Fruit fly (Drosophila melanogaster) whole organism, embryonic: Measurements from ENCODE around the gene CG10874.
A peak's percentile ranks its signal among the peaks of the same experiment; 100 is the strongest.

Experiments
- Abd-B ChIP-seq: fragments of 200-800 bp; sonication (Bioruptor generic); optimal IDR thresholded peaks from 2 replicates; lab custom pipeline; 2018; ENCODE audit warnings: missing biosample characterization, mild to moderate bottlenecking, missing genetic modification characterization, moderate library complexity
- B-H1 ChIP-seq: fragments of 200-800 bp; sonication (Bioruptor generic); IDR thresholded peaks from 3 replicates; pipeline ENCODE4 v1.3.6; 2022; ENCODE audit warnings: missing biosample characterization, missing genetic modification characterization
- BtbVII ChIP-seq: fragments of 200-800 bp; sonication (Bioruptor generic); optimal IDR thresholded peaks from 3 replicates; lab custom pipeline; 2017; ENCODE audit warnings: missing biosample characterization, mild to moderate bottlenecking, missing genetic modification characterization
- CG1024 ChIP-seq: fragments of 200-800 bp; sonication (Bioruptor generic); IDR thresholded peaks from 2 replicates; pipeline ENCODE4 v1.3.6; 2022; ENCODE audit warnings: missing biosample characterization, missing genetic modification characterization
- CG10321 ChIP-seq: fragments of 200-800 bp; sonication (Bioruptor generic); IDR thresholded peaks from 2 replicates; pipeline ENCODE4 v1.3.6; 2022; ENCODE audit warnings: missing biosample characterization, missing genetic modification characterization
- CG10959 ChIP-seq: fragments of 200-800 bp; sonication (Bioruptor generic); IDR thresholded peaks from 2 replicates; pipeline ENCODE4 v1.3.6; 2022; ENCODE audit warnings: missing biosample characterization, missing genetic modification characterization
- CG11093 ChIP-seq: fragments of 200-800 bp; sonication (Bioruptor generic); IDR thresholded peaks from 3 replicates; pipeline ENCODE4 v1.3.6; 2022; ENCODE audit warnings: missing biosample characterization, missing genetic modification characterization
- CG12236 ChIP-seq: fragments of 200-800 bp; sonication (Bioruptor generic); optimal IDR thresholded peaks from 2 replicates; lab custom pipeline; 2016; ENCODE audit warnings: missing biosample characterization, missing genetic modification characterization
- CG12769 ChIP-seq: fragments of 200-800 bp; sonication (Bioruptor generic); optimal IDR thresholded peaks from 2 replicates; lab custom pipeline; 2019; ENCODE audit warnings: missing biosample characterization, mild to moderate bottlenecking, missing genetic modification characterization, moderate library complexity
- CG13624 ChIP-seq: fragments of 200-800 bp; sonication (Bioruptor generic); optimal IDR thresholded peaks from 2 replicates; lab custom pipeline; 2016; ENCODE audit warnings: missing biosample characterization, missing genetic modification characterization
- CG15269 ChIP-seq: fragments of 200-800 bp; sonication (Bioruptor generic); optimal IDR thresholded peaks from 2 replicates; lab custom pipeline; 2018; ENCODE audit warnings: missing biosample characterization, mild to moderate bottlenecking, missing genetic modification characterization, moderate library complexity
- CG15479 ChIP-seq: fragments of 200-800 bp; sonication (Bioruptor generic); optimal IDR thresholded peaks from 3 replicates; lab custom pipeline; 2019; ENCODE audit warnings: missing biosample characterization, mild to moderate bottlenecking, missing genetic modification characterization, moderate library complexity
- CG17186 ChIP-seq: fragments of 200-800 bp; sonication (Bioruptor generic); optimal IDR thresholded peaks from 3 replicates; lab custom pipeline; 2017; ENCODE audit warnings: missing biosample characterization, missing genetic modification reagents, missing genetic modification characterization
- CG1832 ChIP-seq: fragments of 200-800 bp; sonication (Bioruptor generic); optimal IDR thresholded peaks from 2 replicates; lab custom pipeline; 2017; ENCODE audit warnings: missing biosample characterization, mild to moderate bottlenecking, missing genetic modification characterization, inconsistent platforms
- CG2199 ChIP-seq: fragments of 200-800 bp; sonication (Bioruptor generic); IDR thresholded peaks from 3 replicates; pipeline ENCODE4 v1.3.6; 2022; ENCODE audit warnings: missing biosample characterization, missing genetic modification characterization
- CG2889 ChIP-seq: fragments of 200-800 bp; sonication (Bioruptor generic); IDR thresholded peaks from 3 replicates; pipeline ENCODE4 v1.3.6; 2022; ENCODE audit warnings: missing biosample characterization, missing genetic modification characterization
- CG30020 ChIP-seq: fragments of 200-800 bp; optimal IDR thresholded peaks from 2 replicates; lab custom pipeline; 2019; ENCODE audit warnings: missing biosample characterization, mild to moderate bottlenecking, missing genetic modification characterization, moderate library complexity
- CG30431 ChIP-seq: fragments of 200-800 bp; sonication (Bioruptor generic); optimal IDR thresholded peaks from 2 replicates; lab custom pipeline; 2017; ENCODE audit warnings: missing biosample characterization, missing genetic modification characterization
- CG3065 ChIP-seq: fragments of 200-800 bp; sonication (Bioruptor generic); optimal IDR thresholded peaks from 2 replicates; lab custom pipeline; 2016; ENCODE audit warnings: missing biosample characterization, missing genetic modification characterization
- CG6791 ChIP-seq: fragments of 200-800 bp; sonication (Bioruptor generic); IDR thresholded peaks from 3 replicates; pipeline ENCODE4 v1.3.6; 2022; ENCODE audit warnings: missing biosample characterization, missing genetic modification characterization; ENCODE audit not compliant: partially characterized antibody
- CG8089 ChIP-seq: fragments of 200-800 bp; sonication (Bioruptor generic); optimal IDR thresholded peaks from 3 replicates; lab custom pipeline; 2016; ENCODE audit warnings: missing biosample characterization, missing genetic modification characterization
- Dip2 ChIP-seq: fragments of 200-800 bp; sonication (Bioruptor generic); IDR thresholded peaks from 2 replicates; pipeline ENCODE4 v1.3.6; 2022; ENCODE audit warnings: missing biosample characterization, missing genetic modification characterization
- Fer2 ChIP-seq: fragments of 200-800 bp; sonication (Bioruptor generic); optimal IDR thresholded peaks from 2 replicates; lab custom pipeline; 2018; ENCODE audit warnings: missing biosample characterization, mild to moderate bottlenecking, missing genetic modification characterization, moderate library complexity
- H2.0 ChIP-seq: fragments of 200-800 bp; sonication (Bioruptor generic); IDR thresholded peaks from 2 replicates; pipeline ENCODE4 v1.3.6; 2022; ENCODE audit warnings: missing biosample characterization, missing genetic modification characterization
- Hr39 ChIP-seq: fragments of >200 bp; optimal IDR thresholded peaks from 2 replicates; lab custom pipeline; 2017
- Jarid2 ChIP-seq: fragments of 200-800 bp; sonication (Bioruptor generic); optimal IDR thresholded peaks from 3 replicates; lab custom pipeline; 2017; ENCODE audit warnings: mild to moderate bottlenecking, missing biosample characterization, missing genetic modification reagents, missing genetic modification characterization
- NC2β ChIP-seq: fragments of 200-800 bp; sonication (Bioruptor generic); optimal IDR thresholded peaks from 2 replicates; lab custom pipeline; 2016; ENCODE audit warnings: missing biosample characterization, missing genetic modification characterization
- NFAT ChIP-seq: fragments of 200-800 bp; sonication (Bioruptor generic); IDR thresholded peaks from 2 replicates; pipeline ENCODE4 v1.3.6; 2022; ENCODE audit warnings: missing biosample characterization, missing genetic modification characterization
- Scr ChIP-seq: fragments of 200-800 bp; sonication (Bioruptor generic); IDR thresholded peaks from 2 replicates; pipeline ENCODE4 v1.3.6; 2022; ENCODE audit warnings: missing biosample characterization, missing genetic modification characterization; ENCODE audit not compliant: partially characterized antibody
- Ssrp ChIP-seq: fragments of 200-800 bp; sonication (Bioruptor generic); optimal IDR thresholded peaks from 2 replicates; lab custom pipeline; 2018; ENCODE audit warnings: missing biosample characterization, mild to moderate bottlenecking, missing genetic modification characterization, moderate library complexity
- crc ChIP-seq: fragments of 200-800 bp; sonication (Bioruptor generic); optimal IDR thresholded peaks from 2 replicates; lab custom pipeline; 2016; ENCODE audit warnings: missing biosample characterization, missing genetic modification characterization
- cwo ChIP-seq: fragments of 200-800 bp; sonication (Bioruptor generic); optimal IDR thresholded peaks from 3 replicates; lab custom pipeline; 2017; ENCODE audit warnings: missing biosample characterization, missing genetic modification characterization, mild to moderate bottlenecking, moderate library complexity, missing genetic modification reagents
- dmrt11E ChIP-seq: fragments of 200-800 bp; sonication (Bioruptor generic); optimal IDR thresholded peaks from 3 replicates; lab custom pipeline; 2018; ENCODE audit warnings: missing biosample characterization, mild to moderate bottlenecking, missing genetic modification characterization, moderate library complexity
- esg ChIP-seq: fragments of 200-800 bp; sonication (Bioruptor generic); conservative IDR thresholded peaks from 2 replicates; pipeline ENCODE4 v1.3.6; 2022; ENCODE audit warnings: missing biosample characterization, missing genetic modification characterization
- fd64A ChIP-seq: fragments of 200-800 bp; sonication (Bioruptor generic); optimal IDR thresholded peaks from 3 replicates; lab custom pipeline; 2018; ENCODE audit warnings: missing biosample characterization, mild to moderate bottlenecking, missing genetic modification characterization
- grau ChIP-seq: fragments of 200-800 bp; optimal IDR thresholded peaks from 3 replicates; lab custom pipeline; 2019; ENCODE audit warnings: missing biosample characterization, mild to moderate bottlenecking, missing genetic modification characterization, moderate library complexity
- jumu ChIP-seq: fragments of 200-800 bp; sonication (Bioruptor generic); optimal IDR thresholded peaks from 3 replicates; lab custom pipeline; 2016; ENCODE audit warnings: missing biosample characterization, missing genetic modification characterization
- lola ChIP-seq, 3 experiments: fragments of >200 bp in 2 of 3; fragments of 200-800 bp in 1 of 3; sonication (Bioruptor generic) in 1 of 3; optimal IDR thresholded peaks; 2 replicates each; lab custom pipeline; 2017 to 2019; ENCODE audit warnings: missing biosample characterization in 3 of 3, missing genetic modification characterization in 3 of 3, mild to moderate bottlenecking in 1 of 3, moderate library complexity in 1 of 3
- lov ChIP-seq, 2 experiments: fragments of 200-800 bp in 1 of 2; fragments of >200 bp in 1 of 2; sonication (Bioruptor generic) in 1 of 2; IDR thresholded peaks in 1 of 2; optimal IDR thresholded peaks in 1 of 2; 2 replicates in 1 of 2; 3 replicates in 1 of 2; pipeline versions ENCODE4 v1.3.6 to Lab custom; 2017 to 2022; ENCODE audit warnings: missing biosample characterization in 1 of 2, missing genetic modification characterization in 1 of 2
- peb ChIP-seq: fragments of 200-800 bp; sonication (Bioruptor generic); IDR thresholded peaks from 2 replicates; pipeline ENCODE4 v1.3.6; 2022; ENCODE audit warnings: missing biosample characterization, missing genetic modification characterization
- pho ChIP-seq: fragments of 200-800 bp; sonication (Bioruptor generic); optimal IDR thresholded peaks from 2 replicates; lab custom pipeline; 2016; ENCODE audit warnings: missing biosample characterization, missing genetic modification characterization
- phol ChIP-seq: fragments of 200-800 bp; sonication (Bioruptor generic); optimal IDR thresholded peaks from 3 replicates; lab custom pipeline; 2018; ENCODE audit warnings: missing biosample characterization, mild to moderate bottlenecking, missing genetic modification characterization, moderate library complexity
- schlank ChIP-seq: fragments of 200-800 bp; sonication (Bioruptor generic); optimal IDR thresholded peaks from 2 replicates; lab custom pipeline; 2018; ENCODE audit warnings: missing biosample characterization, mild to moderate bottlenecking, missing genetic modification characterization
- scrt ChIP-seq: fragments of 200-800 bp; sonication (Bioruptor generic); optimal IDR thresholded peaks from 2 replicates; lab custom pipeline; 2018; ENCODE audit warnings: missing biosample characterization, mild to moderate bottlenecking, missing genetic modification characterization, moderate library complexity
- shn ChIP-seq: fragments of 200-800 bp; sonication (Bioruptor generic); optimal IDR thresholded peaks from 3 replicates; lab custom pipeline; 2016; ENCODE audit warnings: missing biosample characterization, missing genetic modification characterization
- so ChIP-seq: fragments of 200-800 bp; sonication (Bioruptor generic); IDR thresholded peaks from 3 replicates; pipeline ENCODE4 v1.3.6; 2022; ENCODE audit warnings: missing biosample characterization, missing genetic modification characterization
- tap ChIP-seq: fragments of 200-800 bp; optimal IDR thresholded peaks from 3 replicates; lab custom pipeline; 2019; ENCODE audit warnings: missing biosample characterization, mild to moderate bottlenecking, missing genetic modification characterization, moderate library complexity
- trem ChIP-seq: fragments of 200-800 bp; optimal IDR thresholded peaks from 3 replicates; lab custom pipeline; 2019; ENCODE audit warnings: missing biosample characterization, mild to moderate bottlenecking, missing genetic modification characterization, moderate library complexity
- zen ChIP-seq: fragments of 200-800 bp; sonication (Bioruptor generic); optimal IDR thresholded peaks from 3 replicates; lab custom pipeline; 2018; ENCODE audit warnings: missing biosample characterization, mild to moderate bottlenecking, missing genetic modification characterization, moderate library complexity

Gene CG10874

dm6 chr2L:2175930-2176643, 16.1 kb downstream of the CG10874 start (continued):
- peak; percentile 15 for TF ChIP-seq CG13624 (GFP tag; lab: Kevin White, UChicago)
- no peak for TF ChIP-seq CG1832 (GFP tag; lab: Kevin White, UChicago)
- no peak for TF ChIP-seq Hr39 (lab: Kevin White, UChicago)
- TF ChIP-seq CG15269 (tag; lab: Kevin White, UChicago), result peak; percentile 77
- no peak for TF ChIP-seq dmrt11E (tag; lab: Kevin White, UChicago)
- peak; percentile 54 for TF ChIP-seq phol (tag; lab: Kevin White, UChicago)
- peak; percentile 15 for TF ChIP-seq tap (tag; lab: Kevin White, UChicago)
- TF ChIP-seq esg (GFP tag; lab: Robert Waterston, UW), result no peak
- peak; percentile 62 for TF ChIP-seq NFAT (GFP tag; lab: Robert Waterston, UW)
- TF ChIP-seq so (GFP tag; lab: Robert Waterston, UW), result 0 out of 3 replicates have a peak, but pooled peaks have one; percentile 8
- no peak for TF ChIP-seq fd64A (GFP tag; lab: Kevin White, UChicago)
- no peak for TF ChIP-seq CG17186 (GFP tag; lab: Kevin White, UChicago)
- no peak for TF ChIP-seq jumu
- no peak for TF ChIP-seq CG2889 (GFP tag; lab: Robert Waterston, UW)
- no peak for TF ChIP-seq CG30020 (tag; lab: Kevin White, UChicago)
- TF ChIP-seq trem (tag; lab: Kevin White, UChicago), result no peak
- no peak for TF ChIP-seq Dip2 (GFP tag; lab: Robert Waterston, UW)
- no peak; the same call in 1 of the 2 replicates for TF ChIP-seq H2.0 (GFP tag; lab: Robert Waterston, UW)
- no peak for TF ChIP-seq CG10321 (GFP tag; lab: Robert Waterston, UW)
- TF ChIP-seq CG6791 (GFP tag; lab: Robert Waterston, UW), result no peak
- TF ChIP-seq scrt (GFP tag; lab: Kevin White, UChicago), result peak; percentile 35
- peak; percentile 77 for TF ChIP-seq grau (tag; lab: Kevin White, UChicago)
- no peak for TF ChIP-seq lov (optimal IDR thresholded peaks at IDR 0.05; lab: Kevin White, UChicago)
- no peak for TF ChIP-seq lov (GFP tag; IDR thresholded peaks at IDR 0.05; lab: Robert Waterston, UW)
- TF ChIP-seq CG10959, result no peak
- no peak for TF ChIP-seq CG15479 (GFP tag; lab: Kevin White, UChicago)
- peak; percentile 15 for TF ChIP-seq Jarid2
- no peak for TF ChIP-seq NC2β
- no peak for TF ChIP-seq Scr (GFP tag; lab: Robert Waterston, UW)
- TF ChIP-seq zen (tag; lab: Kevin White, UChicago), result no peak
- no peak for TF ChIP-seq lola (GFP tag; optimal IDR thresholded peaks at IDR 0.05; lab: Kevin White, UChicago)
- TF ChIP-seq cwo (GFP tag; lab: Kevin White, UChicago), result peak; percentile 68
- no peak for TF ChIP-seq CG2199
- TF ChIP-seq crc, result no peak
- no peak for TF ChIP-seq schlank
- TF ChIP-seq CG1024, result no peak
- TF ChIP-seq CG12769 (tag; lab: Kevin White, UChicago), result peak; percentile 50
- no peak for TF ChIP-seq CG3065
- TF ChIP-seq B-H1, result no peak
- TF ChIP-seq CG12236 (GFP tag; lab: Kevin White, UChicago), result no peak
- no peak for TF ChIP-seq shn (GFP tag; lab: Kevin White, UChicago)
- TF ChIP-seq peb, result no peak
- no peak for TF ChIP-seq CG8089 (GFP tag; lab: Kevin White, UChicago)
- TF ChIP-seq CG30431, result no peak
- TF ChIP-seq pho (GFP tag; lab: Kevin White, UChicago), result peak; percentile 44
- no peak for TF ChIP-seq Fer2 (tag; lab: Kevin White, UChicago)
- TF ChIP-seq CG11093 (GFP tag; lab: Robert Waterston, UW), result no peak
- no peak for TF ChIP-seq BtbVII
- peak; percentile 21 for TF ChIP-seq Ssrp (tag; lab: Kevin White, UChicago)
- peak; percentile 4 for TF ChIP-seq Abd-B (GFP tag; lab: Kevin White, UChicago)
